Fruit fly (Drosophila melanogaster) whole organism, embryonic: ENCODE results near the gene NdufV3.

Experiments
- Aef1 ChIP-seq: fragments of 200-800 bp; sonication (Bioruptor generic); IDR thresholded peaks from 3 replicates; pipeline ENCODE4 v1.3.6; 2022; ENCODE audit warnings: missing biosample characterization, missing genetic modification characterization
- CG10267 ChIP-seq: fragments of 200-800 bp; sonication (Bioruptor generic); optimal IDR thresholded peaks from 2 replicates; lab custom pipeline; 2018; ENCODE audit warnings: missing biosample characterization, mild to moderate bottlenecking, missing genetic modification characterization, moderate library complexity
- CG10565 ChIP-seq: fragments of 200-800 bp; sonication (Bioruptor generic); optimal IDR thresholded peaks from 3 replicates; lab custom pipeline; 2016; ENCODE audit warnings: missing biosample characterization, mild to moderate bottlenecking, missing genetic modification characterization
- CG11093 ChIP-seq: fragments of 200-800 bp; sonication (Bioruptor generic); IDR thresholded peaks from 3 replicates; pipeline ENCODE4 v1.3.6; 2022; ENCODE audit warnings: missing biosample characterization, missing genetic modification characterization
- CG11247 ChIP-seq: fragments of 200-800 bp; sonication (Bioruptor generic); IDR thresholded peaks from 2 replicates; pipeline ENCODE4 v1.3.6; 2022; ENCODE audit warnings: missing biosample characterization, missing genetic modification characterization
- CG11696 ChIP-seq: fragments of 200-800 bp; sonication (Bioruptor generic); IDR thresholded peaks from 2 replicates; pipeline ENCODE4 v1.3.6; 2022; ENCODE audit warnings: missing biosample characterization, missing genetic modification characterization
- CG12236 ChIP-seq: fragments of 200-800 bp; sonication (Bioruptor generic); optimal IDR thresholded peaks from 2 replicates; lab custom pipeline; 2016; ENCODE audit warnings: missing biosample characterization, missing genetic modification characterization
- CG14050 ChIP-seq: fragments of 200-800 bp; sonication (Bioruptor generic); IDR thresholded peaks from 3 replicates; pipeline ENCODE4 v1.3.6; 2022; ENCODE audit warnings: missing biosample characterization, missing genetic modification characterization
- CG15011 ChIP-seq: fragments of 200-800 bp; sonication (Bioruptor generic); optimal IDR thresholded peaks from 3 replicates; lab custom pipeline; 2018; ENCODE audit warnings: missing biosample characterization, mild to moderate bottlenecking, missing genetic modification characterization
- CG15601 ChIP-seq: fragments of 200-800 bp; sonication (Bioruptor generic); optimal IDR thresholded peaks from 3 replicates; lab custom pipeline; 2019; ENCODE audit warnings: missing biosample characterization, mild to moderate bottlenecking, missing genetic modification characterization, moderate library complexity
- CG16779 ChIP-seq: fragments of 200-800 bp; sonication (Bioruptor generic); IDR thresholded peaks from 2 replicates; pipeline ENCODE4 v1.3.6; 2022; ENCODE audit warnings: missing biosample characterization, missing genetic modification characterization
- CG16815 ChIP-seq: fragments of 200-800 bp; sonication (Bioruptor generic); optimal IDR thresholded peaks from 3 replicates; lab custom pipeline; 2017; ENCODE audit warnings: missing biosample characterization, mild to moderate bottlenecking, missing genetic modification characterization
- CG18262 ChIP-seq: fragments of 200-800 bp; optimal IDR thresholded peaks from 3 replicates; lab custom pipeline; 2019; ENCODE audit warnings: missing biosample characterization, mild to moderate bottlenecking, missing genetic modification characterization, moderate library complexity
- CG2129 ChIP-seq: fragments of 200-800 bp; sonication (Bioruptor generic); IDR thresholded peaks from 2 replicates; pipeline ENCODE4 v1.3.6; 2022; ENCODE audit warnings: missing biosample characterization, missing genetic modification characterization; ENCODE audit not compliant: partially characterized antibody
- CG2875 ChIP-seq: fragments of 200-800 bp; sonication (Bioruptor generic); optimal IDR thresholded peaks from 2 replicates; lab custom pipeline; 2017; ENCODE audit warnings: missing biosample characterization, mild to moderate bottlenecking, missing genetic modification characterization, missing genetic modification reagents
- CG30431 ChIP-seq: fragments of 200-800 bp; sonication (Bioruptor generic); optimal IDR thresholded peaks from 2 replicates; lab custom pipeline; 2017; ENCODE audit warnings: missing biosample characterization, missing genetic modification characterization
- CG31388 ChIP-seq: fragments of 200-800 bp; sonication (Bioruptor generic); optimal IDR thresholded peaks from 2 replicates; lab custom pipeline; 2016; ENCODE audit warnings: missing biosample characterization, missing genetic modification characterization
- CG32532 ChIP-seq: fragments of 200-800 bp; sonication (Bioruptor generic); IDR thresholded peaks from 2 replicates; pipeline ENCODE4 v1.3.6; 2022; ENCODE audit warnings: missing biosample characterization, missing genetic modification characterization
- CG4854 ChIP-seq: fragments of 200-800 bp; sonication (Bioruptor generic); optimal IDR thresholded peaks from 2 replicates; lab custom pipeline; 2016; ENCODE audit warnings: missing biosample characterization, missing genetic modification characterization, inconsistent platforms
- CG5953 ChIP-seq: fragments of 200-800 bp; sonication (Bioruptor generic); IDR thresholded peaks from 2 replicates; pipeline ENCODE4 v1.3.6; 2022; ENCODE audit warnings: missing biosample characterization, missing genetic modification characterization
- CG8388 ChIP-seq: fragments of 200-800 bp; sonication (Bioruptor generic); optimal IDR thresholded peaks from 2 replicates; lab custom pipeline; 2019; ENCODE audit warnings: missing biosample characterization, mild to moderate bottlenecking, missing genetic modification characterization, moderate library complexity
- CG8924 ChIP-seq: fragments of 200-800 bp; optimal IDR thresholded peaks from 3 replicates; lab custom pipeline; 2019; ENCODE audit warnings: missing biosample characterization, mild to moderate bottlenecking, missing genetic modification characterization, moderate library complexity
- CG8944 ChIP-seq: fragments of 200-800 bp; sonication (Bioruptor generic); optimal IDR thresholded peaks from 3 replicates; lab custom pipeline; 2016; ENCODE audit warnings: missing biosample characterization, missing genetic modification characterization
- GATAe ChIP-seq: fragments of 200-800 bp; sonication (Bioruptor generic); conservative IDR thresholded peaks from 2 replicates; pipeline ENCODE4 v1.3.6; 2022; ENCODE audit warnings: missing biosample characterization, missing genetic modification characterization
- Med ChIP-seq: fragments of 200-800 bp; sonication (Bioruptor generic); peaks from one replicate; lab custom pipeline; 2016; ENCODE audit warnings: missing biosample characterization, missing genetic modification characterization, mild to moderate bottlenecking, inconsistent platforms, moderate library complexity
- NFAT ChIP-seq: fragments of 200-800 bp; sonication (Bioruptor generic); IDR thresholded peaks from 2 replicates; pipeline ENCODE4 v1.3.6; 2022; ENCODE audit warnings: missing biosample characterization, missing genetic modification characterization
- Six4 ChIP-seq: fragments of 200-800 bp; sonication (Bioruptor generic); optimal IDR thresholded peaks from 2 replicates; lab custom pipeline; 2016; ENCODE audit warnings: missing biosample characterization, missing genetic modification characterization
- Spps ChIP-seq: fragments of 200-800 bp; sonication (Bioruptor generic); optimal IDR thresholded peaks from 2 replicates; lab custom pipeline; 2018; ENCODE audit warnings: missing biosample characterization, mild to moderate bottlenecking, missing genetic modification characterization
- aop ChIP-seq: fragments of 200-800 bp; sonication (Bioruptor generic); IDR thresholded peaks from 2 replicates; pipeline ENCODE4 v1.3.6; 2022; ENCODE audit warnings: missing biosample characterization, missing genetic modification characterization
- ara ChIP-seq: fragments of 200-800 bp; sonication (Bioruptor generic); IDR thresholded peaks from 2 replicates; pipeline ENCODE4 v1.3.6; 2022; ENCODE audit warnings: missing biosample characterization, missing genetic modification characterization
- az2 ChIP-seq: fragments of 200-800 bp; sonication (Bioruptor generic); optimal IDR thresholded peaks from 3 replicates; lab custom pipeline; 2016; ENCODE audit warnings: missing biosample characterization, missing genetic modification characterization
- bowl ChIP-seq: fragments of 200-800 bp; sonication (Bioruptor generic); IDR thresholded peaks from 2 replicates; pipeline ENCODE4 v1.3.6; 2022; ENCODE audit warnings: missing biosample characterization, missing genetic modification characterization
- chm ChIP-seq: fragments of 200-800 bp; sonication (Bioruptor generic); IDR thresholded peaks from 2 replicates; pipeline ENCODE4 v1.3.6; 2022; ENCODE audit warnings: missing biosample characterization, missing genetic modification characterization
- dmrt11E ChIP-seq: fragments of 200-800 bp; sonication (Bioruptor generic); optimal IDR thresholded peaks from 3 replicates; lab custom pipeline; 2018; ENCODE audit warnings: missing biosample characterization, mild to moderate bottlenecking, missing genetic modification characterization, moderate library complexity
- dysf ChIP-seq: fragments of 200-800 bp; sonication (Bioruptor generic); IDR thresholded peaks from 3 replicates; pipeline ENCODE4 v1.3.6; 2022; ENCODE audit warnings: missing biosample characterization, missing genetic modification characterization
- fd96Cb ChIP-seq: fragments of 200-800 bp; sonication (Bioruptor generic); optimal IDR thresholded peaks from 2 replicates; lab custom pipeline; 2018; ENCODE audit warnings: missing biosample characterization, mild to moderate bottlenecking, missing genetic modification characterization, moderate library complexity
- fu2 ChIP-seq: fragments of 200-800 bp; sonication (Bioruptor generic); optimal IDR thresholded peaks from 2 replicates; lab custom pipeline; 2016; ENCODE audit warnings: missing biosample characterization, missing genetic modification characterization
- insv ChIP-seq, 2 experiments: fragments of 200-800 bp; sonication (Bioruptor generic); optimal IDR thresholded peaks; 3 replicates each; lab custom pipeline; 2016 to 2018; ENCODE audit warnings: missing biosample characterization in 2 of 2, missing genetic modification characterization in 2 of 2
- klu ChIP-seq: fragments of 200-800 bp; sonication (Bioruptor generic); IDR thresholded peaks from 2 replicates; pipeline ENCODE4 v1.3.6; 2022; ENCODE audit warnings: missing biosample characterization, missing genetic modification characterization
- mam ChIP-seq: fragments of 200-800 bp; sonication (Bioruptor generic); optimal IDR thresholded peaks from 3 replicates; lab custom pipeline; 2016; ENCODE audit warnings: missing biosample characterization, missing genetic modification characterization
- pita ChIP-seq: fragments of 200-800 bp; sonication (Bioruptor generic); optimal IDR thresholded peaks from 2 replicates; lab custom pipeline; 2017; ENCODE audit warnings: missing biosample characterization, mild to moderate bottlenecking, missing genetic modification characterization
- pros ChIP-seq: fragments of 200-800 bp; sonication (Bioruptor generic); optimal IDR thresholded peaks from 3 replicates; lab custom pipeline; 2019; ENCODE audit warnings: missing biosample characterization, mild to moderate bottlenecking, missing genetic modification characterization, moderate library complexity
- sens-2 ChIP-seq: fragments of 200-800 bp; sonication (Bioruptor generic); IDR thresholded peaks from 2 replicates; pipeline ENCODE4 v1.3.6; 2022; ENCODE audit warnings: missing biosample characterization, missing genetic modification characterization
- shn ChIP-seq: fragments of 200-800 bp; sonication (Bioruptor generic); optimal IDR thresholded peaks from 3 replicates; lab custom pipeline; 2016; ENCODE audit warnings: missing biosample characterization, missing genetic modification characterization
- sim ChIP-seq: fragments of 200-800 bp; sonication (Bioruptor generic); IDR thresholded peaks from 2 replicates; pipeline ENCODE4 v1.3.6; 2022; ENCODE audit warnings: missing biosample characterization, missing genetic modification characterization
- sima ChIP-seq: fragments of 200-800 bp; sonication (Bioruptor generic); optimal IDR thresholded peaks from 2 replicates; lab custom pipeline; 2016; ENCODE audit warnings: missing biosample characterization, missing genetic modification characterization
- sob ChIP-seq: fragments of 200-800 bp; sonication (Bioruptor generic); IDR thresholded peaks from 2 replicates; pipeline ENCODE4 v1.3.6; 2022; ENCODE audit warnings: missing biosample characterization, missing genetic modification characterization
- tio ChIP-seq: fragments of 200-800 bp; sonication (Bioruptor generic); optimal IDR thresholded peaks from 2 replicates; lab custom pipeline; 2017; ENCODE audit warnings: missing biosample characterization, missing genetic modification characterization, inconsistent platforms
- usp ChIP-seq: fragments of >200 bp; optimal IDR thresholded peaks from 2 replicates; lab custom pipeline; 2017; ENCODE audit warnings: missing biosample characterization, missing genetic modification characterization
- vfl ChIP-seq: fragments of 200-800 bp; sonication (Bioruptor generic); optimal IDR thresholded peaks from 2 replicates; lab custom pipeline; 2016; ENCODE audit warnings: missing biosample characterization, missing genetic modification characterization
- vvl ChIP-seq: fragments of 200-800 bp; sonication (Bioruptor generic); IDR thresholded peaks from 2 replicates; pipeline ENCODE4 v1.3.6; 2022; ENCODE audit warnings: missing biosample characterization, missing genetic modification characterization

The NdufV3 gene

dm6 chrX:11326213-11326731 is 23.5 kb upstream of the NdufV3 start (continued):
- TF ChIP-seq fd96Cb (tag; lab: Kevin White, UChicago): peak; percentile 65
- peak; percentile 94 for TF ChIP-seq Med (GFP tag; lab: Kevin White, UChicago)
- TF ChIP-seq ara (GFP tag; lab: Robert Waterston, UW): no peak
- TF ChIP-seq dysf (GFP tag; lab: Robert Waterston, UW): peak; percentile 77
- peak; percentile 53 for TF ChIP-seq mam
- peak; percentile 32 for TF ChIP-seq dmrt11E (tag; lab: Kevin White, UChicago)
- TF ChIP-seq CG30431 (GFP tag; lab: Kevin White, UChicago): peak; percentile 27
- TF ChIP-seq CG8944: peak; percentile 36
- 0 out of 2 replicates have a peak, but pooled peaks have one; percentile 27 for TF ChIP-seq NFAT (GFP tag; lab: Robert Waterston, UW)
- peak; percentile 50 for TF ChIP-seq Aef1 (GFP tag; lab: Robert Waterston, UW)
- TF ChIP-seq sim (GFP tag; lab: Robert Waterston, UW): no peak
- peak; percentile 57; the same call in 1 of the 2 replicates for TF ChIP-seq chm (GFP tag; lab: Robert Waterston, UW)
- peak; percentile 89 for TF ChIP-seq CG11696
- no peak for TF ChIP-seq GATAe
- TF ChIP-seq CG4854: peak; percentile 23
- TF ChIP-seq CG18262 (tag; lab: Kevin White, UChicago): peak; percentile 57
- peak; percentile 54 for TF ChIP-seq az2
- TF ChIP-seq CG15601: peak; percentile 56
- TF ChIP-seq shn (GFP tag; lab: Kevin White, UChicago): peak; percentile 43
- TF ChIP-seq CG15011: peak; percentile 53
- peak; percentile 76 for TF ChIP-seq CG32532 (GFP tag; lab: Robert Waterston, UW)
- TF ChIP-seq insv (GFP tag; optimal IDR thresholded peaks at IDR 0.05; lab: Kevin White, UChicago): peak in 1 of 2 experiments; percentile 12
- peak; percentile 19 for TF ChIP-seq Spps (tag; lab: Kevin White, UChicago)
- TF ChIP-seq bowl (GFP tag; lab: Robert Waterston, UW): no peak
- no peak for TF ChIP-seq vfl (GFP tag; lab: Kevin White, UChicago)
- TF ChIP-seq CG16779: no peak
- peak; percentile 66 for TF ChIP-seq tio (GFP tag; lab: Kevin White, UChicago)
- no peak for TF ChIP-seq sima (GFP tag; lab: Kevin White, UChicago)
- peak; percentile 26; the same call in 1 of the 2 replicates for TF ChIP-seq CG11247 (GFP tag; lab: Robert Waterston, UW)
- TF ChIP-seq CG5953 (GFP tag; lab: Robert Waterston, UW): no peak
- TF ChIP-seq CG12236 (GFP tag; lab: Kevin White, UChicago): peak; percentile 14
- TF ChIP-seq CG8924 (tag; lab: Kevin White, UChicago): peak; percentile 56
- TF ChIP-seq klu (GFP tag; lab: Robert Waterston, UW): 0 out of 2 replicates have a peak, but pooled peaks have one; percentile 19
- 0 out of 3 replicates have a peak, but pooled peaks have one; percentile 51 for TF ChIP-seq CG11093 (GFP tag; lab: Robert Waterston, UW)
- TF ChIP-seq aop (GFP tag; lab: Robert Waterston, UW): no peak
- peak; percentile 70 for TF ChIP-seq CG8388 (GFP tag; lab: Kevin White, UChicago)
- TF ChIP-seq CG2129: no peak
- peak; percentile 22 for TF ChIP-seq CG16815 (GFP tag; lab: Kevin White, UChicago)
- TF ChIP-seq pros: peak; percentile 14
- TF ChIP-seq pita: no peak
- TF ChIP-seq CG2875 (GFP tag; lab: Kevin White, UChicago): peak; percentile 17
- peak; percentile 5 for TF ChIP-seq fu2 (GFP tag; lab: Kevin White, UChicago)
- no peak for TF ChIP-seq CG10565
- peak; percentile 32 for TF ChIP-seq CG10267 (tag; lab: Kevin White, UChicago)
- TF ChIP-seq vvl (GFP tag; lab: Robert Waterston, UW): peak; percentile 49; the same call in 1 of the 2 replicates
- TF ChIP-seq CG14050 (GFP tag; lab: Robert Waterston, UW): peak; percentile 40; the same call in 1 of the 3 replicates
- no peak for TF ChIP-seq sens-2 (GFP tag; lab: Robert Waterston, UW)
- TF ChIP-seq usp (GFP tag; lab: Kevin White, UChicago): no peak
- no peak for TF ChIP-seq CG31388 (GFP tag; lab: Kevin White, UChicago)
- TF ChIP-seq sob (GFP tag; lab: Robert Waterston, UW): peak; percentile 68
- TF ChIP-seq Six4 (GFP tag; lab: Kevin White, UChicago): peak; percentile 26
